Fruit fly (Drosophila melanogaster): Measurements from ENCODE around the gene Aldh7A1.

dm6 chr3L:19236554-19236953, 32.2 kb downstream of the Aldh7A1 start:
- TF ChIP-seq Ets96B (tag; optimal IDR thresholded peaks at IDR 0.05), result no peak
- no peak for TF ChIP-seq Sox102F (GFP tag; optimal IDR thresholded peaks at IDR 0.05)
- TF ChIP-seq acj6 (GFP tag; optimal IDR thresholded peaks at IDR 0.05), result no peak
- no peak for TF ChIP-seq Gug (GFP tag; IDR thresholded peaks at IDR 0.05)
- no peak for TF ChIP-seq svp (GFP tag)
- TF ChIP-seq CG4318 (GFP tag; optimal IDR thresholded peaks at IDR 0.05), result no peak
- no peak for TF ChIP-seq CG11762 (GFP tag; optimal IDR thresholded peaks at IDR 0.05; ENCODE audit: insufficient read depth)
- TF ChIP-seq CG16779 (tag; optimal IDR thresholded peaks at IDR 0.05), result no peak
- no peak for TF ChIP-seq topi (GFP tag; optimal IDR thresholded peaks at IDR 0.05)
- no peak for TF ChIP-seq CG31627 (GFP tag; optimal IDR thresholded peaks at IDR 0.05)

All from whole organism, prepupa.